Worm (Caenorhabditis elegans) whole organism, midembryonic: Measurements from ENCODE around the gene D2023.6.

ENCODE experiments used
- T22C8.4 ChIP-seq: fragments of 200-800 bp; sonication (Bioruptor generic); IDR thresholded peaks from 2 replicates; pipeline ENCODE4 v1.3.6; 2022; ENCODE audit warnings: missing genetic modification characterization, missing compliant biosample characterization
- cog-1 ChIP-seq: sonication (generic microtip); optimal IDR thresholded peaks from 2 replicates; lab custom pipeline; 2016; ENCODE audit warnings: missing genetic modification characterization, missing compliant biosample characterization
- flt-1 ChIP-seq: fragments of 200-800 bp; sonication (Bioruptor generic); IDR thresholded peaks from 2 replicates; pipeline ENCODE4 v1.3.6; 2022; ENCODE audit warnings: missing genetic modification characterization, missing compliant biosample characterization
- klf-2 ChIP-seq: fragments of 200-800 bp; sonication (Bioruptor generic); conservative IDR thresholded peaks from 2 replicates; pipeline ENCODE4 v1.3.6; 2022; ENCODE audit warnings: missing genetic modification reagents, missing genetic modification characterization, missing compliant biosample characterization
- med-1 ChIP-seq: sonication (generic microtip); optimal IDR thresholded peaks from 2 replicates; lab custom pipeline; 2017; ENCODE audit warnings: missing genetic modification characterization, mild to moderate bottlenecking, missing compliant biosample characterization, antibody characterized with exemption, missing genetic modification reagents; ENCODE audit not compliant: insufficient read depth
- ref-1 ChIP-seq: fragments of 200-800 bp; sonication (Bioruptor generic); conservative IDR thresholded peaks from 2 replicates; pipeline ENCODE4 v1.3.6; 2022; ENCODE audit warnings: missing genetic modification reagents, missing genetic modification characterization, missing compliant biosample characterization
- tab-1 ChIP-seq: fragments of 200-800 bp; sonication (Bioruptor generic); IDR thresholded peaks from 2 replicates; pipeline ENCODE4 v1.3.6; 2022; ENCODE audit warnings: missing genetic modification characterization, missing compliant biosample characterization
- ztf-23 ChIP-seq: fragments of 200-800 bp; sonication (Bioruptor generic); IDR thresholded peaks from 2 replicates; pipeline ENCODE4 v1.3.6; 2022; ENCODE audit warnings: missing genetic modification reagents, missing genetic modification characterization, missing compliant biosample characterization
- ztf-29 ChIP-seq: fragments of 200-800 bp; sonication (Bioruptor generic); IDR thresholded peaks from 2 replicates; pipeline ENCODE4 v1.3.6; 2022; ENCODE audit warnings: missing genetic modification reagents, missing genetic modification characterization, missing compliant biosample characterization

The D2023.6 gene

DNA sequence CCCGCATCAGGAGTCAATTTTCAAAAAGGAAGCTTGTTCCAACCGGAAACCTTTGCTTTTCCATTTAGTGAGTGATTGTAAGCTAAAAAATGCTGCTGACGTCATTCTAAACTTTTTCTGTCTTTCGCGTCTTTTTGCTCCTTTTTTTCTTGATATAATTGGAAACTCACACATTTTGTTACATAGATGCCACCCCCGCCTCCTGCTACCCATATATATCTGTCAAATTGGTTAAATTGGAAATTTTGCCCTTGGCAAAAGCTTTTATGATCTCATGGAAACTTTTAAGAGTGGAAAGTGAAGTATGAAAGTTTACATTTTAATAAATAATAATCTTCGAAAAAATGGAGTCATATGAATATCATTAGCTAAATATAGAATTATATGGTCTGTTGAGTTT lies 17.2 kb upstream of the D2023.6 start:
- no peak for TF ChIP-seq klf-2 (GFP tag; lab: Robert Waterston, UW)
- no peak for TF ChIP-seq T22C8.4 (GFP tag; lab: Robert Waterston, UW)
- no peak for TF ChIP-seq cog-1 (tag; lab: Kevin White, UChicago)
- no peak for TF ChIP-seq ztf-29 (GFP tag; lab: Robert Waterston, UW)
- TF ChIP-seq ztf-23 (GFP tag; lab: Robert Waterston, UW): no peak
- TF ChIP-seq ref-1 (GFP tag; lab: Robert Waterston, UW): no peak
- TF ChIP-seq flt-1 (GFP tag; lab: Robert Waterston, UW): no peak
- TF ChIP-seq med-1 (GFP tag; lab: Kevin White, UChicago): no peak
- no peak for TF ChIP-seq tab-1 (GFP tag; lab: Robert Waterston, UW)

DNA sequence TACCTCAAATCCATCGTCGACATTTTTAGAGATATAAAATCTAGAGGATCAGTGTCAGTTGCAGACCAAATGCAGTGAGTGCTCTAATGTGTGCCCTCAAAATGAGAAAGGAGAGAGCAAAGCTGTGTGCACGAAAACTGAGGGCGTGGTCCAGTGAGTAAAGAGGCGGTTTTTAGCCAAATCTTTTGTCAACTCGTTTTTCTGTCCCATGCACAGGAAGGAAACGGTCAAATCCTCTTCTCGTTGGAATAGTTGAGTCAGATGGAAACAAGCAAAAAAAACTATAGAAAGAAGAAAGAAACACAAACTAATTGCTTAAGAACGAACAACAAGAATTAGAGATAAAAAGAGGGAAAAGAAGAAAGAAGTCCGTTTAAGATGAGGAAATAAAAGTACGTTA lies 15.2 kb upstream of the D2023.6 start, which contains the start of gene D2023.3:
TSS of gene D2023.3 (minus strand) at position 101 of the 400 bp plus-strand sequence.
- TF ChIP-seq ref-1 (GFP tag; lab: Robert Waterston, UW) (no peak), tab-1 (GFP tag; lab: Robert Waterston, UW) (no peak), ztf-23 (GFP tag; lab: Robert Waterston, UW) (no peak), flt-1 (GFP tag; lab: Robert Waterston, UW) (no peak), klf-2 (GFP tag; lab: Robert Waterston, UW) (no peak), ztf-29 (GFP tag; lab: Robert Waterston, UW) (no peak), med-1 (GFP tag; lab: Kevin White, UChicago) (no peak), cog-1 (tag; lab: Kevin White, UChicago) (no peak), T22C8.4 (GFP tag; lab: Robert Waterston, UW) (no peak)

DNA sequence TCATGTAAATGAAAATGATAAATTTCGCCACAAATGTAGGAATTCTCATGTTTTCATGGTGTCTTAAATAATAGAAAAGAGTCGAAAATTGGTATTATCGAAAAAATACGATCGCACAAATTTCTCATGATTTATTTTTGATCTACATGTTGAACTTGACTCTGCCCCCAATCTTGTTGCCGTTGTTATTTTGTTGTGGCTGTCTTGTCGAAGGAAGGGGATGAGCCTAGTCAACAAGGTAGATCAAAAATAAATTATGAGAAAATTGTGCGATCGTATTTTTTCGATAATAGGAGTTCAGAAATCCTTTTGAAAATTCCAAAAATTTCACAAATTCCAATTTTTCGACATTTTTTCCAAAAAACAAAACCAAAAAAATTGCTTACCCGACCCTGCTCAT lies 11.6 kb upstream of the D2023.6 start:
- TF ChIP-seq klf-2 (GFP tag; lab: Robert Waterston, UW) (no peak), tab-1 (GFP tag; lab: Robert Waterston, UW) (no peak), cog-1 (tag; lab: Kevin White, UChicago) (no peak), ztf-29 (GFP tag; lab: Robert Waterston, UW) (no peak), med-1 (GFP tag; lab: Kevin White, UChicago) (no peak), ref-1 (GFP tag; lab: Robert Waterston, UW) (no peak), ztf-23 (GFP tag; lab: Robert Waterston, UW) (no peak), flt-1 (GFP tag; lab: Robert Waterston, UW) (no peak)

DNA sequence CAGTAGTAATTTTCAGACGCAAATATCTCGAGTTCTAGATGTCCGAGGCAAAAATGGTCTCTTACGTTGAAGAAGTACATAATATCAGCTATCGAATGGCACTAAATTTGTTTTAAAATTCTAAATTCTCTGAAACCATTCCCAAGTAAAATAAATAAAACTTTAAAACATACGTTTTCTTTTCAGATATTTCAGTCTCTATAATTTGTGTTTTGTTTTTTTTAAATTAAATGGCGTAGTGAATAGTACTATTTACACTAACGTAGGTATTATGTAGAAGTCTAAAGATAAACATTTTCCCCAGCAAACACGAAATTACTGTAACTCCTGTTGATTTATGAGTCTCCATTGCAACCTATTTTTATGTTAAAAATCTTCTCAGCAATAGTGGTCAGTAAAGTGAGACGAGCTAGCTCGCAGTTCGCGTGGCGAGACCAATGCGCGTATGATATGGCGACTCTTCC lies 9.9 kb upstream of the D2023.6 start:
- TF ChIP-seq T22C8.4 (GFP tag; lab: Robert Waterston, UW) (no peak), tab-1 (GFP tag; lab: Robert Waterston, UW) (no peak)

DNA sequence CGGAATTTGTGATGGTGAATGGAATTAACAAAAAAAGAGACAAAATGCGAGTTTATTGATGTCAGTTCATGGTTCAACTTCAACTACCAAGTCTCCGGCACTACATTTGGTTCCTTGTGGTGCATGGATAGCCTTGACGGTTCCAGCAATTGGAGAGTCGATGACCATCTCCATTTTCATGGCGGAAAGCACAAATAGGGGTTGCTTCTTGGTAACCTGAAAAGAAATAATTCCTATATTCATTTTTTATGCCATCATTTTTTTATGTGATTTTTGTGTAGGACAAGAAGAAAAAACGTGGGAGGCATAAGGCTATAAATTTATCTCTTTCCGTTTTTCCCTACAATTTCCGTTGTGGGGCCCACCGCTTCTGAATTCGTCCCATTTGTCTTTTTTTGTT lies 9.1 kb upstream of the D2023.6 start:
- no peak for TF ChIP-seq T22C8.4 (GFP tag; lab: Robert Waterston, UW)
- TF ChIP-seq cog-1 (tag; lab: Kevin White, UChicago): no peak
- TF ChIP-seq klf-2 (GFP tag; lab: Robert Waterston, UW): no peak
- 0 out of 2 replicates have a peak, but pooled peaks have one; percentile 29 for TF ChIP-seq ztf-23 (GFP tag; lab: Robert Waterston, UW)
- no peak for TF ChIP-seq tab-1 (GFP tag; lab: Robert Waterston, UW)
- TF ChIP-seq ztf-29 (GFP tag; lab: Robert Waterston, UW): no peak

DNA sequence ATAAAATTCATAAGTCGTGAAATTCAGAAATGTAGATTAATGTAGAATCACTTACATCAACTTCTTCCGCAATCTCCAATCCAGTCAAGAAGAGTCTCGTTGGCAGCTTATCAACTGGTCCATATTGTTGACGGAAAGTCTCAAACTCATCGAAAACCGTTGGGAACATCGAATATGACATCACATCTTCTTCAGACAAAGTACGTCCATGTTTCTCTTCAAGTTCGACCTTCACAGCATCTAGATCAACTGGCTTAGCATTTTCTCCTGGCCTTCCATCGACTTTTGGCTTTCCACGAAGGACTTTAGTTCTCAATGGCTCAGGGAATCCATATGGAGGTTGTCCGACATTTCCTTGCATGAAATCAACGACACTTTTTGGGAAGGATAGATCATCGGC lies 8.4 kb upstream of the D2023.6 start:
- TF ChIP-seq med-1 (GFP tag; lab: Kevin White, UChicago) (no peak), ztf-29 (GFP tag; lab: Robert Waterston, UW) (no peak), tab-1 (GFP tag; lab: Robert Waterston, UW) (no peak), cog-1 (tag; lab: Kevin White, UChicago) (no peak), klf-2 (GFP tag; lab: Robert Waterston, UW) (no peak), flt-1 (GFP tag; lab: Robert Waterston, UW) (no peak), ref-1 (GFP tag; lab: Robert Waterston, UW) (no peak), ztf-23 (GFP tag; lab: Robert Waterston, UW) (no peak), T22C8.4 (GFP tag; lab: Robert Waterston, UW) (no peak)

DNA sequence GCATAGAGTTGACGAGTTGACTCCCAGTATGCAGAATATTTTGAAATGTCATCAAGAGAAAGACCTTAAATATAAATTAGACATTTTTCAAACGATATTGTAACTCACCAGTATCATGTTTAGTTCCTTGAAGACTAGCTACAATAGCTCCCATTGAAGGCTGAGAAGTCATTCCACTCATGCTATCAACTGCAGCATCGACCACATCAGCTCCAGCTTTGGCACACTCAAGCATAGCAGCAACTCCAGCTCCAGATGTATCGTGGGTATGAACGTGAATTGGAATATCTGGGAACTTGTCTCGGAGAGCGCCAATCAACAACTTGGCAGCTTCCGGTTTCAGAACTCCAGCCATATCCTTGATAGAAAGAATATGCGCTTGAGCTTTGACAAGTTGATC lies 7.7 kb upstream of the D2023.6 start:
- TF ChIP-seq klf-2 (GFP tag; lab: Robert Waterston, UW) (no peak), ref-1 (GFP tag; lab: Robert Waterston, UW) (no peak), tab-1 (GFP tag; lab: Robert Waterston, UW) (no peak), cog-1 (tag; lab: Kevin White, UChicago) (no peak)

DNA sequence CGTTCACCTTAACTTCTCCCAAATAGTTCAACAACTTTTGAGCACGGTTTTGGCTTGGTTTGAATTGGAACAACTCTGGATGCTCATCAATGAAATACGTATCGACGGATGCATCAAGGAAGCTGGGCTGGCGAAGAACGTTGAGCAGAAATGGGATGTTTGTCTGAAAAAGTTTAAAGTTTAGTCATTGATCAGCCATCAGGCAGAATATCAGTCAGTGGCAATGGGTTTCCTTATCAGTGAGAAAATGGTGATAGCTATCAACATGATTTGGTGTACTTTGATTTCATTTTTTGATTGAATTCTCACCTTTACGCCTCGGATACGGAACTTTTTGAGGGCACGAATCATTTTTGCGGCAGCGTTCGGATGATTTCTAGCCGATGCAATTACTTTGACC lies 6.6 kb upstream of the D2023.6 start:
- TF ChIP-seq cog-1 (tag; lab: Kevin White, UChicago) (no peak), flt-1 (GFP tag; lab: Robert Waterston, UW) (no peak), ztf-29 (GFP tag; lab: Robert Waterston, UW) (no peak), ztf-23 (GFP tag; lab: Robert Waterston, UW) (no peak), ref-1 (GFP tag; lab: Robert Waterston, UW) (no peak), med-1 (GFP tag; lab: Kevin White, UChicago) (no peak), tab-1 (GFP tag; lab: Robert Waterston, UW) (no peak), T22C8.4 (GFP tag; lab: Robert Waterston, UW) (no peak), klf-2 (GFP tag; lab: Robert Waterston, UW) (no peak)

DNA sequence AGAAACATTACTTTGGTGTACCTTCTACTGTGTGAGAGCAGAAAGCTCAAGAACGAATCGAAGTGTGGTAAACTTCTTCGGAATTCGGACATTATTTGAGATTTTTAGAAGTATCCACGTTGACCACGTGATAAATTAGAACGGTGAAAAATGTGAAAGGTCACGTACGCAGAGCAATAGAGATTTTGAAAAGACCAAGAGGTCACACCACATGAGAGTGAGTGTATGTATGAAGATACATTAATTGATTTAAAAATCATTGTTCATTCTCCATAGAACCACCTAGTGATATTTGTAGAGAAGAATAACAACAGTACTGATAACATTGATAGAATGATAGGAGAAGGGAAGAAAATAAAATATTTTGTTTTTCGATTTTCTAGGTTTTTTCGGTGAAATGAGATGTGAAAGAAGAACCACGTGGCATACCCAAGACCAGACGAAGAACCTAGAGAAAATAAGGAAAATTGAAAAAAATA lies 4.7 kb upstream of the D2023.6 start, which contains the start of gene pyc-1:
TSS of gene pyc-1 (minus strand) at position 69 of the 479 bp plus-strand sequence.
- TF ChIP-seq T22C8.4 (GFP tag; lab: Robert Waterston, UW): no peak
- TF ChIP-seq ztf-29 (GFP tag; lab: Robert Waterston, UW): no peak
- no peak for TF ChIP-seq ref-1 (GFP tag; lab: Robert Waterston, UW)
- no peak for TF ChIP-seq tab-1 (GFP tag; lab: Robert Waterston, UW)
- TF ChIP-seq med-1 (GFP tag; lab: Kevin White, UChicago): no peak
- TF ChIP-seq klf-2 (GFP tag; lab: Robert Waterston, UW): no peak
- TF ChIP-seq cog-1 (tag; lab: Kevin White, UChicago): no peak
- TF ChIP-seq ztf-23 (GFP tag; lab: Robert Waterston, UW): no peak
- TF ChIP-seq flt-1 (GFP tag; lab: Robert Waterston, UW): no peak
